Worm (Caenorhabditis elegans) whole organism, L1 larva: ENCODE results near the gene T04B2.3.

Experiments used
- C34B4.2 ChIP-seq: sonication (generic microtip); optimal IDR thresholded peaks from 2 replicates; lab custom pipeline; 2017; ENCODE audit warnings: mild to moderate bottlenecking, missing genetic modification characterization, missing compliant biosample characterization
- F16B12.6 ChIP-seq: fragments of 150-350 bp; optimal IDR thresholded peaks from 2 replicates; lab custom pipeline; 2014; ENCODE audit warnings: missing biosample characterization, missing genetic modification characterization
- aha-1 ChIP-seq: fragments of 150-350 bp; optimal IDR thresholded peaks from 2 replicates; lab custom pipeline; 2014; ENCODE audit warnings: missing biosample characterization, missing genetic modification characterization
- alr-1 ChIP-seq: fragments of 200-800 bp; sonication (Bioruptor generic); optimal IDR thresholded peaks from 2 replicates; lab custom pipeline; 2018; ENCODE audit warnings: borderline replicate concordance, mild to moderate bottlenecking, missing genetic modification characterization, missing compliant biosample characterization
- aly-2 ChIP-seq: fragments of 150-350 bp; optimal IDR thresholded peaks from 2 replicates; lab custom pipeline; 2014; ENCODE audit warnings: missing biosample characterization, missing genetic modification characterization
- blmp-1 ChIP-seq: fragments of 150-350 bp; optimal IDR thresholded peaks from 2 replicates; lab custom pipeline; 2014; ENCODE audit warnings: missing biosample characterization, missing genetic modification characterization
- ceh-63 ChIP-seq: fragments of 200-800 bp; sonication (Bioruptor generic); optimal IDR thresholded peaks from 2 replicates; lab custom pipeline; 2018; ENCODE audit warnings: mild to moderate bottlenecking, missing genetic modification characterization, missing compliant biosample characterization
- ceh-8 ChIP-seq: fragments of 200-800 bp; sonication (Bioruptor generic); optimal IDR thresholded peaks from 2 replicates; lab custom pipeline; 2018; ENCODE audit warnings: mild to moderate bottlenecking, missing genetic modification characterization, moderate library complexity, missing compliant biosample characterization
- ceh-82 ChIP-seq, 3 experiments: fragments of 150-350 bp in 1 of 3; sonication (generic microtip) in 2 of 3; optimal IDR thresholded peaks; 2 replicates each; lab custom pipeline; 2014 to 2017; ENCODE audit warnings: missing biosample characterization in 3 of 3, missing genetic modification characterization in 3 of 3
- ceh-90 ChIP-seq: sonication (generic microtip); optimal IDR thresholded peaks from 2 replicates; lab custom pipeline; 2016; ENCODE audit warnings: missing genetic modification characterization, missing compliant biosample characterization
- dpl-1 ChIP-seq, 3 experiments: fragments of 150-350 bp in 2 of 3; sonication (generic microtip) in 1 of 3; optimal IDR thresholded peaks; 2 replicates each; lab custom pipeline; 2014 to 2017; ENCODE audit warnings: missing biosample characterization in 3 of 3, missing genetic modification characterization in 3 of 3, missing genetic modification reagents in 3 of 3
- dsc-1 ChIP-seq: sonication (generic microtip); optimal IDR thresholded peaks from 2 replicates; lab custom pipeline; 2016; ENCODE audit warnings: mild to moderate bottlenecking, missing genetic modification characterization, missing compliant biosample characterization
- efl-1 ChIP-seq, 4 experiments: fragments of 150-350 bp; optimal IDR thresholded peaks in 3 of 4; peaks in 1 of 4; 1 replicate in 1 of 4; 2 replicates in 3 of 4; lab custom pipeline; 2014; ENCODE audit warnings: missing biosample characterization in 2 of 4, missing genetic modification characterization in 2 of 4, missing genetic modification reagents in 2 of 4
- elt-3 ChIP-seq, 6 experiments: fragments of 150-350 bp in 1 of 6; sonication (generic microtip); optimal IDR thresholded peaks; 2 replicates each; lab custom pipeline; 2017 to 2018; ENCODE audit warnings: missing biosample characterization in 6 of 6, missing genetic modification characterization in 6 of 6, inconsistent platforms in 1 of 6
- fos-1 ChIP-seq: fragments of 150-350 bp; optimal IDR thresholded peaks from 2 replicates; lab custom pipeline; 2014; ENCODE audit warnings: missing biosample characterization, missing genetic modification characterization
- grh-1 ChIP-seq: fragments of 200-800 bp; sonication (Bioruptor generic); IDR thresholded peaks from 2 replicates; pipeline ENCODE4 v1.3.6; 2022; ENCODE audit warnings: missing genetic modification reagents, missing genetic modification characterization, missing compliant biosample characterization
- hlh-17 ChIP-seq: fragments of 200-800 bp; sonication (Bioruptor generic); optimal IDR thresholded peaks from 2 replicates; lab custom pipeline; 2018; ENCODE audit warnings: missing genetic modification characterization, mild to moderate bottlenecking, missing compliant biosample characterization, moderate library complexity, borderline replicate concordance
- hpl-2 ChIP-seq: fragments of 150-350 bp; optimal IDR thresholded peaks from 2 replicates; lab custom pipeline; 2014; ENCODE audit warnings: missing biosample characterization, missing genetic modification reagents, missing genetic modification characterization
- isw-1 ChIP-seq: fragments of 200-800 bp; sonication (Bioruptor generic); IDR thresholded peaks from 2 replicates; pipeline ENCODE4 v1.3.6; 2022; ENCODE audit warnings: missing genetic modification characterization, missing compliant biosample characterization
- lin-14 ChIP-seq: fragments of 200-800 bp; sonication (Bioruptor generic); optimal IDR thresholded peaks from 2 replicates; lab custom pipeline; 2018; ENCODE audit warnings: mild to moderate bottlenecking, missing genetic modification characterization, moderate library complexity, missing compliant biosample characterization
- lin-15B ChIP-seq: fragments of 150-350 bp; sonication (generic microtip); optimal IDR thresholded peaks from 3 replicates; lab custom pipeline; 2014; ENCODE audit warnings: missing biosample characterization, missing genetic modification characterization
- lin-35 ChIP-seq, 2 experiments: fragments of 150-350 bp; optimal IDR thresholded peaks; 2 replicates each; lab custom pipeline; 2014; ENCODE audit warnings: missing biosample characterization in 2 of 2, missing genetic modification characterization in 2 of 2, missing genetic modification reagents in 2 of 2
- lin-39 ChIP-seq: fragments of 150-350 bp; optimal IDR thresholded peaks from 2 replicates; lab custom pipeline; 2014; ENCODE audit warnings: missing biosample characterization, missing genetic modification reagents, missing genetic modification characterization
- lir-3 ChIP-seq: sonication (generic microtip); optimal IDR thresholded peaks from 2 replicates; lab custom pipeline; 2016; ENCODE audit warnings: mild to moderate bottlenecking, missing genetic modification characterization, moderate library complexity, missing compliant biosample characterization; ENCODE audit not compliant: poor library complexity
- lsy-2 ChIP-seq, 2 experiments: fragments of 150-350 bp; optimal IDR thresholded peaks; 2 replicates each; lab custom pipeline; 2014; ENCODE audit warnings: missing biosample characterization in 2 of 2, missing genetic modification characterization in 2 of 2
- mdl-1 ChIP-seq, 2 experiments: fragments of 150-350 bp; optimal IDR thresholded peaks; 2 replicates each; lab custom pipeline; 2014 to 2017; ENCODE audit warnings: missing biosample characterization in 2 of 2, missing genetic modification characterization in 2 of 2, inconsistent platforms in 1 of 2
- nhr-11 ChIP-seq: fragments of 150-350 bp; optimal IDR thresholded peaks from 2 replicates; lab custom pipeline; 2014; ENCODE audit warnings: missing biosample characterization, missing genetic modification characterization
- nhr-19 ChIP-seq: fragments of 200-800 bp; sonication (Bioruptor generic); conservative IDR thresholded peaks from 2 replicates; pipeline ENCODE4 v1.3.6; 2022; ENCODE audit warnings: missing genetic modification characterization, missing compliant biosample characterization
- nhr-20 ChIP-seq: sonication (generic microtip); optimal IDR thresholded peaks from 2 replicates; lab custom pipeline; 2016; ENCODE audit warnings: mild to moderate bottlenecking, missing genetic modification characterization, missing compliant biosample characterization
- nhr-47 ChIP-seq: sonication (generic microtip); optimal IDR thresholded peaks from 2 replicates; lab custom pipeline; 2016; ENCODE audit warnings: mild to moderate bottlenecking, missing genetic modification characterization, moderate library complexity, missing compliant biosample characterization
- nhr-71 ChIP-seq: sonication (generic microtip); optimal IDR thresholded peaks from 2 replicates; lab custom pipeline; 2016; ENCODE audit warnings: mild to moderate bottlenecking, missing genetic modification characterization, moderate library complexity, missing compliant biosample characterization
- nhr-77 ChIP-seq: fragments of 150-350 bp; optimal IDR thresholded peaks from 2 replicates; lab custom pipeline; 2014; ENCODE audit warnings: missing biosample characterization, missing genetic modification characterization
- pax-3 ChIP-seq: fragments of 200-800 bp; sonication (Bioruptor generic); optimal IDR thresholded peaks from 2 replicates; lab custom pipeline; 2018; ENCODE audit warnings: mild to moderate bottlenecking, missing genetic modification characterization, moderate library complexity, missing compliant biosample characterization
- rnt-1 ChIP-seq: sonication (generic microtip); optimal IDR thresholded peaks from 2 replicates; lab custom pipeline; 2016; ENCODE audit warnings: mild to moderate bottlenecking, missing genetic modification characterization, moderate library complexity, missing compliant biosample characterization
- skn-1 ChIP-seq: fragments of 150-350 bp; optimal IDR thresholded peaks from 2 replicates; lab custom pipeline; 2014; ENCODE audit warnings: missing biosample characterization, missing genetic modification characterization
- snu-23 ChIP-seq: sonication (generic microtip); optimal IDR thresholded peaks from 2 replicates; lab custom pipeline; 2016; ENCODE audit warnings: missing genetic modification characterization, missing compliant biosample characterization
- sptf-1 ChIP-seq: fragments of 150-350 bp; optimal IDR thresholded peaks from 2 replicates; lab custom pipeline; 2014; ENCODE audit warnings: missing biosample characterization, missing genetic modification characterization
- unc-30 ChIP-seq: sonication (generic microtip); optimal IDR thresholded peaks from 2 replicates; lab custom pipeline; 2017; ENCODE audit warnings: missing biosample characterization, missing genetic modification characterization
- unc-62 ChIP-seq: fragments of 150-350 bp; optimal IDR thresholded peaks from 2 replicates; lab custom pipeline; 2014; ENCODE audit warnings: missing biosample characterization, missing genetic modification reagents, missing genetic modification characterization
- ztf-11 ChIP-seq, 2 experiments: sonication (generic microtip); optimal IDR thresholded peaks; 2 replicates each; lab custom pipeline; 2016 to 2017; ENCODE audit warnings: missing genetic modification characterization in 2 of 2, missing biosample characterization in 1 of 2, missing compliant biosample characterization in 1 of 2
- ztf-4 ChIP-seq: fragments of 150-350 bp; optimal IDR thresholded peaks from 2 replicates; lab custom pipeline; 2014; ENCODE audit warnings: missing biosample characterization, missing genetic modification characterization

T04B2.3 gene

DNA sequence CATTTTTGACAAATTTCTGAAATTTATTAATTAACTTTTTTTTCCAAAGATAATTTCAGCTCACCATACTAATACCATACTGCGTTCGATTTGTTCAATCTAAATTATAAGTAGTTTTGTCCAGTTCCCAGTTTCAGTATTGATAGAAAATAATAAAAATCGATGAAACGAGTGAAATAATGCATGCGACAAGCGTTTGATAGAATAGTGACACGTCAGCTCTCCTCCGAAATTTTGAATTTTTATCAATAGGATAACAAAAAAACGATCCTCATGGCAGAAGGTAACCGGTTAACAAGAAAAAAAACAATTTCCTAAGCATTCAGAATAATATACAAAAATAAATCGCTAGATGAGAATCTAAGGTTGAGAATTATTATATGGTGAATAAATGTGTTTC, 45.5 kb upstream of the T04B2.3 start, which contains the start of gene C47E12.3:
Gene C47E12.3, minus strand, starts transcription at position 101 of the 400 bp plus-strand sequence.
- TF ChIP-seq F16B12.6 (tag; lab: Kevin White, UChicago) (no peak), lin-35 (GFP tag; optimal IDR thresholded peaks at IDR 0.05; lab: Kevin White, UChicago) (no peak), ztf-4 (tag; lab: Kevin White, UChicago) (no peak)

DNA sequence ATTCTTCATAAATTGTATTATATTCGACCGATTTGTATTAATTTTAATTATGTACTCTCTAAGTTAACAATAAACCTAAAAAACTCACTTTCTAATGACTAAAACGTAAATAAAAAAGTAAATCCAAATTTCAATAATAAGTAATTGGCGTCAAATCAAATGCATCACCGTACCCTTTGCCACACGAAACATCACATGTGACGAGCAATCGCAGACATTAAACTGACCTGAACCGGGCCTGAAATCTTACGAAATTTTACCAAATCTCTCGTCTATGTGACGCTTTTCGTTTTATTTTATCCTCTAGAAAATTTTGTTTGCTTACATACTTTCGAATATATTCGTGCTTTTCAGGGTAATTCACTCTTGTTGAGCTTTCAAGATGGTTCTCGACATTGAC, 43.8 kb upstream of the T04B2.3 start, which contains the start of the genes C47E12.2 and sars-1:
Gene C47E12.2, minus strand, starts transcription at position 131 of the 400 bp plus-strand sequence.
Gene sars-1, plus strand, starts transcription at position 355 of the 400 bp plus-strand sequence.
- TF ChIP-seq lsy-2 (tag; optimal IDR thresholded peaks at IDR 0.05; lab: Kevin White, UChicago) = peak; percentile 81 to 96
- peak in 2 of 3 experiments; percentile 11 to 46 for TF ChIP-seq dpl-1 (GFP tag; optimal IDR thresholded peaks at IDR 0.05; lab: Kevin White, UChicago)
- no peak for TF ChIP-seq fos-1 (tag; lab: Kevin White, UChicago)
- peak in 1 of 2 experiments; percentile 12 for TF ChIP-seq mdl-1 (tag; optimal IDR thresholded peaks at IDR 0.05; lab: Kevin White, UChicago)
- peak; percentile 82 for TF ChIP-seq skn-1
- peak; percentile 37 for TF ChIP-seq snu-23 (GFP tag; lab: Kevin White, UChicago)
- no peak for TF ChIP-seq hlh-17 (GFP tag; lab: Kevin White, UChicago)
- TF ChIP-seq C34B4.2 (tag; lab: Kevin White, UChicago) = no peak
- no peak for TF ChIP-seq nhr-19
- TF ChIP-seq nhr-71 (tag; lab: Kevin White, UChicago) = peak; percentile 9
- TF ChIP-seq lin-35 (GFP tag; optimal IDR thresholded peaks at IDR 0.05; lab: Kevin White, UChicago) = peak; percentile 31 to 47
- TF ChIP-seq nhr-47 (tag; lab: Kevin White, UChicago) = peak; percentile 22
- TF ChIP-seq ceh-82 (tag; optimal IDR thresholded peaks at IDR 0.05; lab: Kevin White, UChicago) = peak in 1 of 3 experiments; percentile 24
- TF ChIP-seq ztf-11 (tag; optimal IDR thresholded peaks at IDR 0.05; lab: Kevin White, UChicago) = no peak
- TF ChIP-seq F16B12.6 (tag; lab: Kevin White, UChicago) = peak; percentile 87
- TF ChIP-seq hpl-2 (GFP tag; lab: Kevin White, UChicago) = no peak
- TF ChIP-seq lin-15B = peak; percentile 20
- peak; percentile 37 to 44 for TF ChIP-seq efl-1 (optimal IDR thresholded peaks at IDR 0.05; lab: Kevin White, UChicago)
- TF ChIP-seq efl-1 (GFP tag; optimal IDR thresholded peaks at IDR 0.05 in 1 of 2; lab: Kevin White, UChicago) = peak; percentile 27 to 94
- TF ChIP-seq ceh-8 = no peak

DNA sequence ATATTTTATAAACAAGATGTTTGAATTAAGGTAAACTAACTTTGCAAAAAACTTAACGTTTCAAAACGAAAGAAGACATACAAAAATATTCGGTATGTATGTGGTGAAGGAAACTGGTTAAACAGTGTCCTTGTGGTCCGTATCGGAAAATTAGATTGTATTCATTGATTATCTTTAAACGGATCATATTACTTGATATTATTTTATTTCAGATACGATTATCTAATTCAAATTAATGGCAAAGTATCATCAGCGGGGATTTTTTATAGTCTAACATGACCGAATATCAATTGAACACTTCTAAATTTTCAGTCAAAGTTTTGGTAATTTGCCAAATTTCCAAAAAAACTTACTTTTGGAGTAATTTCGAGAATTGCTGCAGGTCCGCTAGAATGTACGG, 40.4 kb upstream of the T04B2.3 start, which contains the start of gene C47E12.13:
Gene C47E12.13, minus strand, starts transcription at position 101 of the 400 bp plus-strand sequence.
- no peak for TF ChIP-seq nhr-71 (tag; lab: Kevin White, UChicago)
- TF ChIP-seq fos-1 (tag; lab: Kevin White, UChicago) = no peak
- TF ChIP-seq rnt-1 (tag; lab: Kevin White, UChicago) = no peak
- TF ChIP-seq elt-3 (tag; optimal IDR thresholded peaks at IDR 0.05; lab: Kevin White, UChicago) = no peak
- TF ChIP-seq ceh-90 = no peak
- no peak for TF ChIP-seq dpl-1 (GFP tag; optimal IDR thresholded peaks at IDR 0.05; lab: Kevin White, UChicago)
- TF ChIP-seq skn-1 = no peak
- no peak for TF ChIP-seq lin-39 (tag; lab: Kevin White, UChicago)
- TF ChIP-seq sptf-1 (tag; lab: Kevin White, UChicago) = no peak
- TF ChIP-seq ceh-82 (tag; optimal IDR thresholded peaks at IDR 0.05; lab: Kevin White, UChicago) = no peak
- no peak for TF ChIP-seq ceh-8
- no peak for TF ChIP-seq unc-30 (tag; lab: Kevin White, UChicago)
- no peak for TF ChIP-seq unc-62
- TF ChIP-seq dsc-1 (tag; lab: Kevin White, UChicago) = no peak
- TF ChIP-seq pax-3 (tag; lab: Kevin White, UChicago) = no peak
- TF ChIP-seq aly-2 (tag; lab: Kevin White, UChicago) = no peak
- no peak for TF ChIP-seq nhr-77 (tag; lab: Kevin White, UChicago)
- TF ChIP-seq ceh-63 (GFP tag; lab: Kevin White, UChicago) = no peak

DNA sequence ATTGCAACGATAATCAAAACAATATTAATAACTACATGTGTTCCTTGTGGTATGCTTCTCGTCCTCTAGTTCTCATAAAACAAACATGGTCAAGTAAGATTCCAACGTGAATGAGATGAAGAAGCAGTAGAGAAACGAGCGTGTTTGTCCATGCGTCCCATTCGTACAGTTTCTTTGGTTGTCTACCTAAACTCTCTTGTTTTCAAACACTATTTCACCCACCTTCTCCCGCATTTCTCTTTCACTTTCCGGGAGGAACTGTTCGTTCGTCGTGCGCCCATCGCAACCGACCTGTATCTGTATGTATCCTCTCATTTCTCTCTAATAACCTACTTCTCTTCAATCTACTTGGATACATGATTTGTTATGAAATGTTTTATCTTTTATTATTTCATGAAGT, 39.5 kb upstream of the T04B2.3 start:
- no peak for TF ChIP-seq ztf-4 (tag; lab: Kevin White, UChicago)
- TF ChIP-seq efl-1 (optimal IDR thresholded peaks at IDR 0.05; lab: Kevin White, UChicago) = peak in 1 of 2 experiments; percentile 4
- TF ChIP-seq efl-1 (GFP tag; optimal IDR thresholded peaks at IDR 0.05 in 1 of 2; lab: Kevin White, UChicago) = peak in 1 of 2 experiments; percentile 56
- no peak for TF ChIP-seq isw-1 (GFP tag; lab: Robert Waterston, UW)
- no peak for TF ChIP-seq lir-3 (tag; lab: Kevin White, UChicago)
- peak; percentile 5 for TF ChIP-seq nhr-20 (tag; lab: Kevin White, UChicago)
- TF ChIP-seq grh-1 (GFP tag; lab: Robert Waterston, UW) = no peak
- TF ChIP-seq nhr-71 (tag; lab: Kevin White, UChicago) = peak; percentile 5
- peak in 1 of 2 experiments; percentile 51 for TF ChIP-seq lsy-2 (tag; optimal IDR thresholded peaks at IDR 0.05; lab: Kevin White, UChicago)
- peak; percentile 99 for TF ChIP-seq blmp-1 (tag; lab: Kevin White, UChicago)
- TF ChIP-seq lin-14 (GFP tag; lab: Kevin White, UChicago) = peak; percentile 78
- TF ChIP-seq skn-1 = peak; percentile 23
- TF ChIP-seq aly-2 (tag; lab: Kevin White, UChicago) = no peak
- TF ChIP-seq snu-23 (GFP tag; lab: Kevin White, UChicago) = peak; percentile 33
- TF ChIP-seq elt-3 (tag; optimal IDR thresholded peaks at IDR 0.05; lab: Kevin White, UChicago) = peak in 2 of 6 experiments; percentile 32 to 67
- no peak for TF ChIP-seq alr-1 (tag; lab: Kevin White, UChicago)
- TF ChIP-seq lin-35 (GFP tag; optimal IDR thresholded peaks at IDR 0.05; lab: Kevin White, UChicago) = peak in 1 of 2 experiments; percentile 10
- no peak for TF ChIP-seq unc-62
- peak in 1 of 2 experiments; percentile 34 for TF ChIP-seq mdl-1 (tag; optimal IDR thresholded peaks at IDR 0.05; lab: Kevin White, UChicago)
- no peak for TF ChIP-seq aha-1 (tag; lab: Kevin White, UChicago)
- no peak for TF ChIP-seq nhr-11 (tag; lab: Kevin White, UChicago)
